1 fruit fly cellular context compared by ENCODE assay signal in genomic region chr2L:901363-901762, dm6.
TF ChIP-seq lines count a peak whose summit lies in the region.

No protein-coding gene starts in this region.

TF ChIP-seq in whole organism, embryonic, 481 proteins besides CTCF, POLR2A, EP300 and RAD21 (continued from another document):
- peak; percentile 45 for TF ChIP-seq jumu (GFP tag; optimal IDR thresholded peaks at IDR 0.05; lab: Kevin White, UChicago)
- TF ChIP-seq fd96Cb (tag; optimal IDR thresholded peaks at IDR 0.05; lab: Kevin White, UChicago): peak; percentile 30
- peak; percentile 70 for TF ChIP-seq NC2β (GFP tag; optimal IDR thresholded peaks at IDR 0.05; lab: Kevin White, UChicago)
- peak; percentile 92 for TF ChIP-seq Ets65A (GFP tag; lab: Kevin White, UChicago)
- TF ChIP-seq Atf-2 (GFP tag; optimal IDR thresholded peaks at IDR 0.05; lab: Kevin White, UChicago): peak; percentile 31
